Fruit fly (Drosophila melanogaster): ENCODE results near the gene Mct1.

DNA sequence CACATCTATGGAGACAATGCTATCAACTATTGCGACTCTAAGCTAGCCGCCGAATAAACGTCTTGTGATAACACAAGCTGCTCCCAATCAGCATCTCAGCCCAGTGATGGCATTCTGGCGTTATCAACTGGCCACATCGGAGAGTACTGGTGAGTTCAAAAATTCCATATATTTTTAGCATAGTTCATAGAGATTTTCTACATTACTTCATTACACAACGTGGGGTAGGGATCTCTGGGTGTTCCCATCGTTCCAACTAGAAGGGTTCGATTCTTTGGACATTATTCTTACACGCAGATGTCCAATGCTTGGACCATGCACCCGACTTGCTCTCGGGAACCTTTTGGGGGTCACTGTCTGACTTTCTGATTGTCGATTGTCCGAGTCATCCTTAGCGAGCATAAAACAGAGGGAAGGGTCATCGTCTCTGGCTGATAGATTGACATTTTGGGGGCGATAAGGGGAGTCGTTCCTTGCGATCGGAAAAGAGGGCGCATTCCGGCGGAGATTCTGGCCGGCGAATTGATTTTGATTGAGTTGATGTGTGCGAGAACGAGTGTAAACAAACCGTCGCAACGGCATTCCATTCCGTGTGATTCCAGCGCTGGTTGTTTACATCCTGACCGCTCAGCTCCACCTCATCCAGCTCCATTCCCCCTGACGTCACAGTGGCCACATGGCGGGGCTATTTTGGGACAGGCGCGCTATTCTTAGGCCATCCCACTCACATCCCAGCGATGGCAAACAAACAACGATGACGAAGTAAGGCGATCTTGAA, 26.7 kb upstream of the Mct1 start, which contains the start of the genes Cyp4d1 and CG3630:
- no peak for TF ChIP-seq Abd-B (GFP tag; optimal IDR thresholded peaks at IDR 0.05)
- TF ChIP-seq h (GFP tag; optimal IDR thresholded peaks at IDR 0.05): no peak
- no peak for TF ChIP-seq N (GFP tag; optimal IDR thresholded peaks at IDR 0.05)
- no peak for TF ChIP-seq Jra (GFP tag; optimal IDR thresholded peaks at IDR 0.05)
- no peak for TF ChIP-seq psq (GFP tag; optimal IDR thresholded peaks at IDR 0.05)
- TF ChIP-seq Myc (optimal IDR thresholded peaks at IDR 0.05): no peak
- no peak for TF ChIP-seq Sp1 (GFP tag; optimal IDR thresholded peaks at IDR 0.05)
- TF ChIP-seq fru (GFP tag; optimal IDR thresholded peaks at IDR 0.05): no peak
- no peak for TF ChIP-seq Hr83 (GFP tag; optimal IDR thresholded peaks at IDR 0.05; ENCODE audit: poor library complexity, severe bottlenecking)
- TF ChIP-seq CG32264 (GFP tag; optimal IDR thresholded peaks at IDR 0.05): no peak
- no peak for TF ChIP-seq GATAd (GFP tag; optimal IDR thresholded peaks at IDR 0.05)
- TF ChIP-seq rgr (GFP tag; optimal IDR thresholded peaks at IDR 0.05): no peak
- TF ChIP-seq CG9705 (GFP tag; optimal IDR thresholded peaks at IDR 0.05): no peak
- TF ChIP-seq dl (GFP tag; optimal IDR thresholded peaks at IDR 0.05; ENCODE audit: insufficient read depth in 1 of 2, partially characterized antibody in 2 of 2): no peak

Data from whole organism, wandering third instar larva.